Worm (Caenorhabditis elegans): ENCODE data around the gene mrp-4.

DNA sequence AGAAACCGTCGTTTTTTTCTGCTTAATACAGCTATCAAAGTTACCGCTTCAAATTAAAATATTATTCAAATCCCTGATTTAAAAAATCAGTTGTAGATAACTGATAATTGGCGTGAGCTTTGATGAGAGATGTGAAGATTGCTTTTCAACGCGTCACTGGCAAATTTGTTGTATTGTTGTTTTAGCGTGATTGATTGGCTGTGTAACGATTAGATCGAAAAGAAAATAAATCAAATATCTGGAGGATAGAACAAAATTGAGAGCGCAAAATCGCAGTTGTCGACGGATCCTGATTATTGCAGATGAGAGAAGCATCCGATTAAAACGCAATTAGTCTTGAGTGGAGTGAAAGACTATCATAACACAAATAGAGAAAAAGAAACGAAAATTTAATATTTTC, 43.2 kb upstream of the mrp-4 start:
- TF ChIP-seq nhr-25 (tag; optimal IDR thresholded peaks at IDR 0.05) = no peak
- TF ChIP-seq fos-1 (tag; optimal IDR thresholded peaks at IDR 0.05) = no peak
- TF ChIP-seq sem-4 (tag; optimal IDR thresholded peaks at IDR 0.05) = no peak
- TF ChIP-seq mbf-1 (tag; optimal IDR thresholded peaks at IDR 0.05) = no peak
- TF ChIP-seq nhr-12 (tag; optimal IDR thresholded peaks at IDR 0.05) = no peak

All from whole organism, L2 larva.